Worm (Caenorhabditis elegans): ENCODE results near the gene wdr-54.

DNA sequence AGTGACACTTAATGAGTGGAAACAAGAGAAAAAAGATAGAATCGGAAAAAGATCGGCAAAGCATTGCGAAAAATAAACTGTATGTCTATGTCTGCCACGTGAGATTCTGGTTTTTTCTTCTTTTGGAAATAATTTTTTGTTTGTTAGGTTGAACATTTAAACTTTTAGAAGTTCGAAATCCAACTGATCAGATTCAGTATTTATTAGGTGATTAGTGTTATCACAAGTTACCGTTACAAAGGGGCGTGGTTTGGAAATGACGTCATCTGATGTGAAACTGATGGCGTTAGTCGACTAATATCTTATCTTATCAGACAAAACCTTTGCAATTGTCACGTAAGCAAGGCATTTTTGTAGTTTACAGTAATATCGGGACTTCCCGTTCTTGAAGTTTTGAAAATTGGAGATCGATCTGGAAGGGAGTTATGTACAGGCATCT is 35.6 kb downstream of the wdr-54 start:
- TF ChIP-seq nhr-28 (tag; optimal IDR thresholded peaks at IDR 0.05) (no peak), nhr-12 (tag; optimal IDR thresholded peaks at IDR 0.05) (no peak), lin-13 (tag; optimal IDR thresholded peaks at IDR 0.05) (no peak), unc-62 (GFP tag; optimal IDR thresholded peaks at IDR 0.05) (no peak), mab-5 (tag; optimal IDR thresholded peaks at IDR 0.05) (no peak)

All from whole organism, mixed stage, embryonic.